Worm (Caenorhabditis elegans): ENCODE data around the gene madf-9.

DNA sequence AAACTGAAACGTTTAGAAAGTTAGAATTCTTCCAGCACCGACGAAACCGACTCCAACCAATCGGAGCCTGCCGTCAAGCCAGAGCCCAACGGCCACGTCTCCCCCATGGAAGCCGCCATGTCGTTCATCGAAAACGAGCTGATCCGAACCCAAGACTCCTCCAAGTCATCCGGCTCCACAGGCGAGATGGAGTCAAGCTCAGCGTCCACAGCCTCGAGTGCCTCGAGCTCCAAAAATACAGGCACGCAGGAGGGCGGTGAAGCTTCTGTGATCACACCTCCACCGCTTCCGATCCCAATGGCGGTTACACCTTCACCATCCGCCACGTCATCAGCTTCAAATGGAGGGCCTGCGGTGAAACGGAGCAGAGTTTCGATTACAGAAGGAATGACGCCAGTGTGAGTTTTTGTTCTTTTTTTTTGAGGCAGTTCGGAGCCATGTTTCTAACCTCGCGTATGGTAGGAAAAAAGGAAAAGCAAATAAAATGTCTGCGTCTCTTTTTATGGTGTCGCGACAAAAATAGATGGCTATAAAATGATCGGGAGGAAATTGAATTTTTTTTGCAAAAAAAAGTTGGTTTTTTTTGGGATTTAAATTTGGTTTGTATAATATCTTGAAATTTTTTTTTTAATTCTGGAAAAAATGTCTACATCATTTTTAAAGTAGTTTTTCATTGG is 1.5 kb downstream of the madf-9 start:
- TF ChIP-seq tra-4 (tag; optimal IDR thresholded peaks at IDR 0.05) (no peak), ama-1 (optimal IDR thresholded peaks at IDR 0.05) (no peak), tbx-11 (GFP tag; IDR thresholded peaks at IDR 0.05) (no peak), ceh-36 (tag; optimal IDR thresholded peaks at IDR 0.05) (no peak), hmg-4 (GFP tag; optimal IDR thresholded peaks at IDR 0.05) (no peak), ceh-13 (GFP tag; optimal IDR thresholded peaks at IDR 0.05) (no peak), scrt-1 (GFP tag; IDR thresholded peaks at IDR 0.05) (no peak), pes-1 (GFP tag; IDR thresholded peaks at IDR 0.05) (no peak)

All from whole organism, early embryonic.